Worm (Caenorhabditis elegans): ENCODE results near the gene srj-29.
"Not testable (repeated sequence)": the region's sequence is repeated elsewhere in the genome, so short reads cannot be mapped to it uniquely, and the experiment has no call there.

srj-29 gene

DNA sequence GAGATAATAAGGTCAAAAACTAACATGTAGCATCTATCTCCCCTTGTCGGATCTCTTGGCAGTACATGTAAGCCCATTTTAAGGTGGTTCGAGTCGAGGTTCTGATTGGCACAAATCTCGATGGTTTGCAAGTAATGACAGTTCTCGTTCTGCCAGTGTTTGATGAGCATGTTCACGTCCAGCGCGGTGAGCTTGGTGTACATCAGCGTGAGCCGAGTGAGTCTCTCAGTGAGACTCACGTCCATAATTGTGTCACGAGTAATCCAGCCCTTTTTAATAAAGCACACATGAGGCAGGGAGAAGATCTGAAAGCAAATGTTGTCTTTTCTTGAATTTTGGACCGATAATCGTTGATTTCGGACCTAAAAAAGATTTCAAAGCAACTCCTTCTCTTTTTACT is 42.7 kb upstream of the srj-29 start, which contains the start of gene T10C6.16:
T10C6.16 (minus strand) TSS at position 245 of the 400 bp plus-strand sequence.
- TF ChIP-seq aha-1 (tag) (peak; percentile 79), Y105C5A.15 (GFP tag; IDR thresholded peaks at IDR 0.05) (no peak), ces-1 (GFP tag; optimal IDR thresholded peaks at IDR 0.05) (no peak), snpc-1.2 (GFP tag; IDR thresholded peaks at IDR 0.05) (0 out of 2 replicates have a peak, but pooled peaks have one; percentile 8), dmd-9 (GFP tag; IDR thresholded peaks at IDR 0.05) (no peak), unc-62 (GFP tag; optimal IDR thresholded peaks at IDR 0.05 in 1 of 2) (peak in 1 of 2 experiments; percentile 97), unc-62 (tag; optimal IDR thresholded peaks at IDR 0.05) (no peak)

DNA sequence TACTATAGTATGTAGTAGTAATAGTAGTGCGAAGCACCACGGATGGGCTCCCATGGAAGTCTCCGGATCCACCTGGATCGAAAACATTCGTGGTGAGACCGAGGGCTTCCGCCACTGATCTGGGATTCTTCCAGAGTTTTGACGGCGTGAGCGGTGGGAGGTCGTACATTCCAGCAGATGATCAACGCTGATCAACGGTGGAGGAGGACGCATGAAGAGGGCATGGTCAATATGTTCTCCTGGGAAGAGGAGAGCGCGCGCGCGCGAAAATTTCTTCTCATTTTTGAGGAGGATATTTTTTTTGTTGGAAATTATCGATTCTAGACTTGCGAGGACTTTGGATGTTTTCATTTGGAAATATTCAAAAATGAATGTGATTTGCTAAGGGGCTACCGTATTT is 42.0 kb upstream of the srj-29 start:
- TF ChIP-seq ztf-7 (tag; optimal IDR thresholded peaks at IDR 0.05) = no peak
- TF ChIP-seq nhr-25 (tag; optimal IDR thresholded peaks at IDR 0.05; ENCODE audit: borderline replicate concordance, insufficient read depth) = no peak
- TF ChIP-seq lsy-2 (tag; optimal IDR thresholded peaks at IDR 0.05) = no peak
- no peak for TF ChIP-seq nhr-11 (tag; optimal IDR thresholded peaks at IDR 0.05)
- TF ChIP-seq skn-1 (tag; optimal IDR thresholded peaks at IDR 0.05) = no peak
- TF ChIP-seq set-16 (GFP tag; IDR thresholded peaks at IDR 0.05) = peak; percentile 54

DNA sequence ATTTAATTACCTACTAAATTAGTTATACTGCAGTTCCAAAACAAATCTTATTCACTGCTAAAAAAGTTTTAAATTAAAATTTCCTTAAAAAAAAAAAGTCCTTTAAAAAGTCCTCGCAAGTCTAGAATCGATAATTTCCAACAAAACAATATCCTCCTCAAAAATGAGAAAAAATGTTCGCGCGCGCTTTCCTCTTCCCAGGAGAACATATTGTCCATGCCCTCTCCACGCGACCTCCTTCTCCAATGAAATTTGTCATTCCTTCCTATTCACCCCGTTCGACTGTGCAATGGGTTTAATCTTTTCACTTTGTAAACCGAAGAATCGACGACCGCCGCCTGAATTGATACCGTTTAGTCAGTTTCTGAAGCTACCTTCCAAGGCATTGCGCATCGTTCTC is 39.3 kb upstream of the srj-29 start, which contains the start of gene T10C6.10:
T10C6.10 (plus strand) TSS at position 248 of the 400 bp plus-strand sequence.
- TF ChIP-seq rbr-2 (tag; optimal IDR thresholded peaks at IDR 0.05) (no peak), arid-1 (GFP tag; conservative IDR thresholded peaks at IDR 0.05) (no peak), T26A8.4 (GFP tag; IDR thresholded peaks at IDR 0.05) (no peak), mxl-3 (GFP tag; optimal IDR thresholded peaks at IDR 0.05) (no peak), lir-3 (tag; optimal IDR thresholded peaks at IDR 0.05) (no peak), Y48G9A.11 (GFP tag; IDR thresholded peaks at IDR 0.05) (no peak), ceh-20 (GFP tag; IDR thresholded peaks at IDR 0.05) (no peak), T20F7.1 (GFP tag; optimal IDR thresholded peaks at IDR 0.05) (no peak)

DNA sequence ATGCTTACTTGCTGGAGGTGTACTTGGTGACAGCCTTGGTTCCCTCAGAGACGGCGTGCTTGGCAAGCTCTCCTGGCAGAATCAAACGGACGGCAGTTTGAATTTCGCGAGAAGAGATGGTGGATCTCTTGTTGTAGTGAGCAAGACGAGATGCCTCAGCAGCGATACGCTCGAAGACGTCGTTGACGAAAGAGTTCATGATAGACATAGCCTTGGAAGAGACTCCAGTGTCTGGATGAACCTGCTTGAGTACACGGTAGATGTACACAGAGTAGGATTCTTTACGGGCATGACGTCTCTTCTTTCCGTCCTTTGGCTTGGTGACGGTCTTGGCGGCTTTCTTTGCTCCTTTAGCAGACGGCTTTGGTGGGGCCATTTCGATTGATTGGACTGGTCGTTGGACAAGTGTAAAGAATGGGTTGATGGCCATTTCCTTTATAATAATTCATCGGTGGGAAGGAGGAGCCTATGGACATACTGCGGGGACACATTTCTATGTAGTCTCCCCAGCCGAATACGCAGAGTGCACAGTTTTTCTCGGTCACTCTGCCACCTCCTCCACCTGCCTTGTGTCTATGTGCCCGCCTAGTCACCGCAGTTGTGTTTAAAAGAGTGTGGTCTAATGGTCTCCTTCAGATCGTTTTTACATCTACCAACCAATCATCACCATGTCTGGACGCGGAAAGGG is 35.2 kb upstream of the srj-29 start, which contains the start of the genes his-4 and his-3:
his-4 (minus strand) TSS at position 376 of the 688 bp plus-strand sequence.
his-3 (plus strand) TSS at position 669 of the 688 bp plus-strand sequence.
- TF ChIP-seq dpl-1 (GFP tag; optimal IDR thresholded peaks at IDR 0.05) (peak; percentile 48), duxl-1 (tag; optimal IDR thresholded peaks at IDR 0.05; ENCODE audit: poor library complexity) (peak; percentile 85), aha-1 (tag) (peak; percentile 94), dmd-6 (GFP tag; IDR thresholded peaks at IDR 0.05) (peak; percentile 53), nhr-102 (tag; optimal IDR thresholded peaks at IDR 0.05) (peak; percentile 83), rbr-2 (tag; optimal IDR thresholded peaks at IDR 0.05) (peak; percentile 32), daf-16 (tag; optimal IDR thresholded peaks at IDR 0.05) (peak; percentile 73), nhr-42 (GFP tag; IDR thresholded peaks at IDR 0.05) (peak; percentile 72; the same call in 1 of the 2 replicates), nhr-25 (tag; optimal IDR thresholded peaks at IDR 0.05; ENCODE audit: borderline replicate concordance, insufficient read depth) (peak; percentile 74), nhr-48 (tag; optimal IDR thresholded peaks at IDR 0.05) (peak; percentile 37), dve-1 (tag; optimal IDR thresholded peaks at IDR 0.05; ENCODE audit: insufficient read depth) (peak; percentile 98), spr-1 (tag; optimal IDR thresholded peaks at IDR 0.05) (peak; percentile 40), php-3 (GFP tag; IDR thresholded peaks at IDR 0.05) (peak; percentile 62; the same call in 1 of the 2 replicates), nhr-6 (tag; optimal IDR thresholded peaks at IDR 0.05) (peak; percentile 5), nhr-28 (tag; optimal IDR thresholded peaks at IDR 0.05) (peak; percentile 64), mep-1 (tag; optimal IDR thresholded peaks at IDR 0.05) (peak; percentile 75), mes-2 (tag; optimal IDR thresholded peaks at IDR 0.05; ENCODE audit: poor library complexity, severe bottlenecking) (peak; percentile 80), hlh-11 (tag; optimal IDR thresholded peaks at IDR 0.05) (peak; percentile 74), lin-38 (GFP tag; IDR thresholded peaks at IDR 0.05) (peak; percentile 23)
- not testable (repeated sequence) for TF ChIP-seq daf-16 (GFP tag; optimal IDR thresholded peaks at IDR 0.05)
